Fruit fly (Drosophila melanogaster): ENCODE data around the gene AP-1mu.

The AP-1mu gene

dm6 chr3R:9590952-9591532 is 31.7 kb upstream of the AP-1mu start, which contains the start of the genes bocks and CG8312 (continued):
- peak; percentile 16 for TF ChIP-seq CG6792 (GFP tag; optimal IDR thresholded peaks at IDR 0.05)
- no peak for TF ChIP-seq Smox (GFP tag; optimal IDR thresholded peaks at IDR 0.05)
- TF ChIP-seq Lpt (GFP tag; optimal IDR thresholded peaks at IDR 0.05): no peak
- peak; percentile 52 for TF ChIP-seq CG31627 (GFP tag; optimal IDR thresholded peaks at IDR 0.05)
- no peak for TF ChIP-seq spab (GFP tag; optimal IDR thresholded peaks at IDR 0.05)
- TF ChIP-seq CG9139 (GFP tag; optimal IDR thresholded peaks at IDR 0.05): no peak
- peak; percentile 96 for TF ChIP-seq dsx (GFP tag; optimal IDR thresholded peaks at IDR 0.05; ENCODE audit: poor library complexity, severe bottlenecking)

- TF ChIP-seq Ets96B (tag; optimal IDR thresholded peaks at IDR 0.05) (peak; percentile 17), CG34406 (GFP tag; optimal IDR thresholded peaks at IDR 0.05) (no peak), svp (GFP tag) (no peak), CG32006 (GFP tag; optimal IDR thresholded peaks at IDR 0.05) (no peak), Smox (GFP tag; optimal IDR thresholded peaks at IDR 0.05) (no peak), salr (GFP tag; optimal IDR thresholded peaks at IDR 0.05) (no peak), Sox15 (GFP tag; optimal IDR thresholded peaks at IDR 0.05) (no peak), CG10669 (GFP tag; optimal IDR thresholded peaks at IDR 0.05) (no peak), CG6163 (GFP tag; IDR thresholded peaks at IDR 0.05) (peak; percentile 30; the same call in 1 of the 3 replicates), CG8319 (GFP tag; optimal IDR thresholded peaks at IDR 0.05) (no peak), Ets21C (GFP tag; optimal IDR thresholded peaks at IDR 0.05) (no peak), acj6 (GFP tag; optimal IDR thresholded peaks at IDR 0.05) (peak; percentile 37), CG1621 (tag; optimal IDR thresholded peaks at IDR 0.05) (no peak), topi (GFP tag; optimal IDR thresholded peaks at IDR 0.05) (peak; percentile 42), CG6792 (GFP tag; optimal IDR thresholded peaks at IDR 0.05) (no peak), Sox102F (GFP tag; optimal IDR thresholded peaks at IDR 0.05) (no peak), lz (GFP tag; optimal IDR thresholded peaks at IDR 0.05) (peak; percentile 68), CG7368 (GFP tag; optimal IDR thresholded peaks at IDR 0.05) (no peak), net (GFP tag; optimal IDR thresholded peaks at IDR 0.05) (peak; percentile 23), CG3032 (tag; optimal IDR thresholded peaks at IDR 0.05) (peak; percentile 59), CG8119 (GFP tag; IDR thresholded peaks at IDR 0.05) (no peak), Met (GFP tag; optimal IDR thresholded peaks at IDR 0.05) (no peak), CG4318 (GFP tag; optimal IDR thresholded peaks at IDR 0.05) (no peak), Sox14 (GFP tag; optimal IDR thresholded peaks at IDR 0.05) (peak; percentile 62), CG15336 (GFP tag; IDR thresholded peaks at IDR 0.05) (peak; percentile 10; the same call in 1 of the 2 replicates), vri (GFP tag; optimal IDR thresholded peaks at IDR 0.05) (peak; percentile 42), spab (GFP tag; optimal IDR thresholded peaks at IDR 0.05) (no peak), CG6808 (GFP tag; optimal IDR thresholded peaks at IDR 0.05) (no peak), Lpt (GFP tag; optimal IDR thresholded peaks at IDR 0.05) (no peak), dsx (GFP tag; optimal IDR thresholded peaks at IDR 0.05; ENCODE audit: poor library complexity, severe bottlenecking) (peak; percentile 1), Hr38 (GFP tag; optimal IDR thresholded peaks at IDR 0.05) (no peak), cyc (GFP tag; optimal IDR thresholded peaks at IDR 0.05) (peak; percentile 29), esn (GFP tag; optimal IDR thresholded peaks at IDR 0.05) (peak; percentile 61), CG31627 (GFP tag; optimal IDR thresholded peaks at IDR 0.05) (peak; percentile 66), fd59A (GFP tag; optimal IDR thresholded peaks at IDR 0.05) (no peak), CG3919 (GFP tag; optimal IDR thresholded peaks at IDR 0.05) (peak; percentile 36), CG6854 (GFP tag; optimal IDR thresholded peaks at IDR 0.05) (peak; percentile 28), Eip75B (GFP tag; optimal IDR thresholded peaks at IDR 0.05) (peak; percentile 69), CG11294 (GFP tag; IDR thresholded peaks at IDR 0.05) (no peak), CG10631 (GFP tag; optimal IDR thresholded peaks at IDR 0.05) (peak; percentile 62), dac (GFP tag; optimal IDR thresholded peaks at IDR 0.05) (no peak), ss (GFP tag; optimal IDR thresholded peaks at IDR 0.05) (no peak), OdsH (GFP tag; optimal IDR thresholded peaks at IDR 0.05) (peak; percentile 19), Blimp-1 (GFP tag; optimal IDR thresholded peaks at IDR 0.05) (no peak), Gug (GFP tag; IDR thresholded peaks at IDR 0.05) (no peak), eg (GFP tag; IDR thresholded peaks at IDR 0.05) (peak; percentile 62; the same call in 2 of the 3 replicates)
Measured at dm6 chr3R:9586663-9587248, 27.4 kb upstream of the AP-1mu start, which contains the start of gene P58IPK. P58IPK (plus strand) TSS chr3R:9586942.
